Worm (Caenorhabditis elegans): ENCODE measurements around the gene K10G6.5.

- TF ChIP-seq ceh-28 (tag; optimal IDR thresholded peaks at IDR 0.05) (no peak), nhr-12 (tag; optimal IDR thresholded peaks at IDR 0.05) (no peak), unc-62 (GFP tag; optimal IDR thresholded peaks at IDR 0.05) (no peak), nhr-76 (tag; optimal IDR thresholded peaks at IDR 0.05) (no peak), nhr-237 (tag; optimal IDR thresholded peaks at IDR 0.05) (no peak), pqm-1 (tag; optimal IDR thresholded peaks at IDR 0.05) (no peak)
These were observed 35.7 kb upstream of the K10G6.5 start for ce11 chrII:3951354-3951753.
